Worm (Caenorhabditis elegans) whole organism, L4/young adult: Measurements from ENCODE around the gene C08F11.1.
"Not testable (repeated sequence)": the region's sequence is repeated elsewhere in the genome, so short reads cannot be mapped to it uniquely, and the experiment has no call there.

ENCODE experiments used
- W03F9.2 ChIP-seq: fragments of 150-350 bp; optimal IDR thresholded peaks from 2 replicates; lab custom pipeline; 2014; ENCODE audit warnings: missing biosample characterization, missing genetic modification characterization
- dao-5 ChIP-seq: sonication (generic microtip); optimal IDR thresholded peaks from 2 replicates; lab custom pipeline; 2016; ENCODE audit warnings: missing genotype, missing genetic modification characterization, moderate library complexity, missing compliant biosample characterization
- him-1 ChIP-seq: sonication (generic microtip); optimal IDR thresholded peaks from 2 replicates; lab custom pipeline; 2016; ENCODE audit warnings: missing genotype, missing genetic modification reagents, missing genetic modification characterization, missing compliant biosample characterization

The C08F11.1 gene

DNA sequence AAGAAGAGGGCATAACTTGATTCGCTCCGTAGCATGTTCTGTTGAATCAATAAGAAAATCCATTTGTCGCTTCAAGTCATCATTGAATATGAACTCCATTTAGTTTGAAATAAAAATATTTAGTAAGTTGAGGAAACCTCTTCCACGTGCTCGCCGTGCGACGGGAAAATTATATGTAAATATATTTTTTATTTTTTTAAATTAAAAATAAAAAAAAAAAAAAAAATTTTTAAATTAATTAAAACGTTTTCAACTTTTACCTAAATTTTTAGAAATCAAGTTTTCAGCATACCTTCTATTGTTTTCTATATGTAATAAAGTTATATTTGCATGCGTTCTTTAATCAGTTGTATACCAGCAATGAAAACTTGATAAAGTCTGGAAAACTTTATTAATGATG lies 35.8 kb downstream of the C08F11.1 start, which contains the start of gene Y45F10C.1:
Gene Y45F10C.1, minus strand, starts transcription at position 101 of the 400 bp plus-strand sequence.
- not testable (repeated sequence) for TF ChIP-seq W03F9.2, dao-5, him-1 (tag; lab: Kevin White, UChicago)

ce11 chrIV:13662570-13662969 lies 38.9 kb downstream of the C08F11.1 start, which contains the start of gene Y45F10C.2:
TSS of gene Y45F10C.2 (minus strand) at chrIV:13662670.
- not testable (repeated sequence) for TF ChIP-seq W03F9.2, dao-5, him-1 (tag; lab: Kevin White, UChicago)

DNA sequence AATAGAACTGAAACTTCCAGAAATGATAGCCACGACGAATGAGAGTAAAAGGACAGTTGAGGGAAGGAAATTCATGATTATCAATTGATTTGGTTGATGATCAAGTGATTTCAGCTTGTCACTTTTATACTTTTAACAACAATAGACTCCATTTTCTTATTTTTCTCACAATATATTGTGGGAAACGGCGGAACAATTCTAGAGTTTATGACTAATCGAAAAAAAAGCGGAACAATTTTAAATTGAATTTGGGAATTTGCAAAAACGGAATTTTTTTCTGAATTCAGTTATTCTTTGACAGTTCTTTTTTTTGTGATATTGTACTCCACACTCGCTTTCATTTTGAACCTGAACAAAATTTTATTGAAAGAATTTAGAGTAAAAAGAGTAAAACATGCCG lies 40.5 kb downstream of the C08F11.1 start, which contains the start of gene Y45F10C.4:
Gene Y45F10C.4, minus strand, starts transcription at position 101 of the 400 bp plus-strand sequence.
- TF ChIP-seq W03F9.2 (tag; lab: Kevin White, UChicago), result no peak
- no peak for TF ChIP-seq dao-5 (tag; lab: Kevin White, UChicago)
- TF ChIP-seq him-1 (tag; lab: Kevin White, UChicago), result no peak

DNA sequence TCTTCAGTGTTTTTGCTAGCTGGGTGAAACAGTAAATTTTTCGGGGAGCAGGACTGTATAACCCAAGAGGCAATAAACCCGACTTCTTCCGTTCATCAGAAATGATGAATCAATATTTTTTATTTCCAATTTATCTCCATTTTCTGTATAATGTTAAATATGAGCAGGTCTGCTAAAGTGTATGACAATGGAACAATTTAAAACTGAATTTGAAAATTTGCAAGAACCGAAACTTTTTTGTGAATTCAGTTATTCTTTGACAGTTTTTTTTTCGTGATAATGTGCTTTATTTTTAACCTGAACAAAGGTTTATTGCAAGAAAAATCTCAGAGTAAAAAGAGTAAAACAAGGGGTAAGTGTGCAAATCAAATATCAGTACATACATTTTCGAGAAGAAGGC lies 41.4 kb downstream of the C08F11.1 start:
- TF ChIP-seq him-1 (tag; lab: Kevin White, UChicago) (no peak), W03F9.2 (tag; lab: Kevin White, UChicago) (no peak), dao-5 (tag; lab: Kevin White, UChicago) (no peak)

DNA sequence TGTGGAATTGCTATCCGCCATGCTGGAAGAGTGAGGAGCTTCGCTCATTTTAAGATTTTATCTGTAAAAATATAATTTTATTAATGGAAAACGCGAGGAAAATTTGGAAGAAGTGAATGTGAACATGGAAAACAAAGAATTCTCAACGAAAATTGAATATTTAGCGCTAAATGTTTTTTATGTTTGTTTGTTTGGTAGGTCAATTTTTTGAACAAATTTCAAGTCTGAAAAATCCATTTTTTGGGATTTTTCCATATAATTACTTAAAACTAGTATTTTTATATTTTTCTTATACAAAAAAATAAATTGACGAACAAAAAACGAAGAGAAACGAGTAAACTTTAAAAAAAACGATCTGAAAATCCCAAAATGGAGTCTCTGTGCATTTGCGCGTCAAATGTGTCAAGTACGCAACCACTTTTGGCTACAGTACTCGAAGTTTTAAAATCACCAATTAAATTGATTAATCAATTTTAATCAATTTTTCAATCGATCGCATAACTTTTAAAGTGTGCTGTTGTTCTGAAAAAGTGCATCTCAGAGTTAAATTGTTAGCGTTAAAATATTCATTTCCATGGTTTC lies 43.3 kb downstream of the C08F11.1 start, which contains the start of gene fbxa-215:
Gene fbxa-215, minus strand, starts transcription at position 61 of the 582 bp plus-strand sequence.
- TF ChIP-seq dao-5 (tag; lab: Kevin White, UChicago) (no peak), W03F9.2 (tag; lab: Kevin White, UChicago) (no peak)

DNA sequence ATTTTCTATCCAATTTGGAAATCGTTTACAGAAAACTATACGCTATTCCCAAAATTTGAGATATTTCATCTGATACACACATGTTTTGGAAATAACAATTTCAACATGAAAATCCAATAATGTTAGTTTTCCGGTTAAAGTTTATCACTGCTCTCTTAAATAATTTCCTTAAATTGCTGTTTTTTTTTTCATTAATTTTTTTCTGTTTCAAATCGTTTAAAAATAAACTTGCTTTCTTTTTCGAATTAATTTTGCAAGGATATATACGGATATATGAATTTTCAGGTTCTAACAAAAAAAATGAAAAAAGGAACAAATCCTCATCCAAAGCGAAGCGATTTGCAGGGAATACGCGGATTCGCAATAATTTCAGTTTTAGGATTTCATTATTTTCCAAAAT lies 49.9 kb downstream of the C08F11.1 start, which contains the start of gene oac-48:
Gene oac-48, plus strand, starts transcription at position 301 of the 400 bp plus-strand sequence.
- TF ChIP-seq him-1 (tag; lab: Kevin White, UChicago), result no peak
- TF ChIP-seq dao-5 (tag; lab: Kevin White, UChicago), result no peak
- TF ChIP-seq W03F9.2 (tag; lab: Kevin White, UChicago), result no peak
